Fruit fly (Drosophila melanogaster) whole organism, wandering third instar larva: ENCODE data around the gene MSAmiP.

Source experiments
- CG9705 ChIP-seq: fragments of 200-800 bp; sonication (Bioruptor generic); optimal IDR thresholded peaks from 2 replicates; lab custom pipeline; 2018; ENCODE audit warnings: missing biosample characterization, mild to moderate bottlenecking, missing genetic modification characterization
- br ChIP-seq: fragments of 200-800 bp; sonication (Bioruptor generic); optimal IDR thresholded peaks from 2 replicates; lab custom pipeline; 2016; ENCODE audit warnings: missing biosample characterization, missing genetic modification characterization
- dmrt93B ChIP-seq: fragments of 200-800 bp; sonication (Bioruptor generic); optimal IDR thresholded peaks from 2 replicates; lab custom pipeline; 2018; ENCODE audit warnings: missing biosample characterization, mild to moderate bottlenecking, missing genetic modification characterization
- dsf ChIP-seq: sonication (Bioruptor generic); optimal IDR thresholded peaks from 2 replicates; lab custom pipeline; 2016; ENCODE audit warnings: missing biosample characterization, missing genetic modification characterization, borderline replicate concordance
- fru ChIP-seq: fragments of 200-800 bp; sonication (Bioruptor generic); optimal IDR thresholded peaks from 3 replicates; lab custom pipeline; 2016; ENCODE audit warnings: missing biosample characterization, mild to moderate bottlenecking, missing genetic modification characterization
- h ChIP-seq: fragments of 200-800 bp; sonication (Bioruptor generic); optimal IDR thresholded peaks from 3 replicates; lab custom pipeline; 2016; ENCODE audit warnings: missing biosample characterization, mild to moderate bottlenecking, missing genetic modification characterization
- pan ChIP-seq: fragments of >200 bp; optimal IDR thresholded peaks from 2 replicates; lab custom pipeline; 2017
- tai ChIP-seq: sonication (Bioruptor generic); optimal IDR thresholded peaks from 2 replicates; lab custom pipeline; 2016; ENCODE audit warnings: missing biosample characterization, missing genetic modification characterization

DNA sequence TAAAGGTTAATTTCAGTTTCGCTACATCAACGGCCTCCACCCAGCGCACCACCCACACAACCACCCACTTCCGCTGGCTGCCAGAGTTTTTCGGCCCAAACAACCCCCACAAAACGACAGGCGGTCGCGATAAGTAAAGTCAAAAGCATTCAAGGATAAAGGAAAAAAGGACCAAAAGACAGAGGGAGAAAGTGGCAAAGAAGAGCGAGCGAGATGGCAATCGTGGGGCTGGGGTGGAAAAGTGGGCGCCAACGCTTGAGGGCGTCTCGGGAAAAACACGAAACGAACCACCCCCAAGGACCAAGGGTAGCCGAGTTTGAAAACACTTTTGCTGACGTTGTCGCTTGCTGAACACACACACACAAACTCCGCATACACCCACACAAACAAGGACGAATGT is 44.4 kb upstream of the MSAmiP start:
- TF ChIP-seq h (GFP tag; lab: Kevin White, UChicago) (no peak), CG9705 (GFP tag; lab: Kevin White, UChicago) (no peak), tai (GFP tag; lab: Kevin White, UChicago) (no peak), fru (GFP tag; lab: Kevin White, UChicago) (no peak), pan (lab: Kevin White, UChicago) (no peak), br (GFP tag; lab: Kevin White, UChicago) (no peak), dsf (GFP tag; lab: Kevin White, UChicago) (no peak), dmrt93B (GFP tag; lab: Kevin White, UChicago) (no peak)
